Fruit fly (Drosophila melanogaster) whole organism, embryonic: Measurements from ENCODE around the gene nkt.

Source experiments
- Awh ChIP-seq: fragments of 200-800 bp; sonication (Bioruptor generic); IDR thresholded peaks from 2 replicates; pipeline ENCODE4, ENCODE4 v1.3.6; 2022; ENCODE audit warnings: missing biosample characterization, missing genetic modification characterization
- Blimp-1 ChIP-seq: fragments of 200-800 bp; sonication (Bioruptor generic); optimal IDR thresholded peaks from 3 replicates; lab custom pipeline; 2018; ENCODE audit warnings: missing biosample characterization, missing genetic modification characterization, mild to moderate bottlenecking, moderate library complexity, missing genetic modification reagents
- CG10147 ChIP-seq: fragments of 200-800 bp; sonication (Bioruptor generic); optimal IDR thresholded peaks from 2 replicates; lab custom pipeline; 2019; ENCODE audit warnings: missing biosample characterization, mild to moderate bottlenecking, missing genetic modification characterization, moderate library complexity
- CG10274 ChIP-seq: fragments of 200-800 bp; sonication (Bioruptor generic); optimal IDR thresholded peaks from 3 replicates; lab custom pipeline; 2017; ENCODE audit warnings: missing biosample characterization, mild to moderate bottlenecking, missing genetic modification characterization
- CG10321 ChIP-seq: fragments of 200-800 bp; sonication (Bioruptor generic); IDR thresholded peaks from 2 replicates; pipeline ENCODE4 v1.3.6; 2022; ENCODE audit warnings: missing biosample characterization, missing genetic modification characterization
- CG11723 ChIP-seq: fragments of 200-800 bp; sonication (Bioruptor generic); optimal IDR thresholded peaks from 2 replicates; lab custom pipeline; 2017; ENCODE audit warnings: missing biosample characterization, mild to moderate bottlenecking, missing genetic modification characterization
- CG13123 ChIP-seq: fragments of 200-800 bp; sonication (Bioruptor generic); optimal IDR thresholded peaks from 2 replicates; lab custom pipeline; 2016; ENCODE audit warnings: missing biosample characterization, missing genetic modification characterization
- CG14441 ChIP-seq: fragments of 200-800 bp; sonication (Bioruptor generic); IDR thresholded peaks from 2 replicates; pipeline ENCODE4 v1.3.6; 2022; ENCODE audit warnings: missing biosample characterization, missing genetic modification characterization
- CG15073 ChIP-seq: fragments of 200-800 bp; sonication (Bioruptor generic); optimal IDR thresholded peaks from 2 replicates; lab custom pipeline; 2016; ENCODE audit warnings: missing biosample characterization, missing genetic modification characterization
- CG15514 ChIP-seq: fragments of 200-800 bp; sonication (Bioruptor generic); optimal IDR thresholded peaks from 3 replicates; lab custom pipeline; 2017; ENCODE audit warnings: missing biosample characterization, missing genetic modification characterization, mild to moderate bottlenecking, moderate library complexity, missing genetic modification reagents
- CG15696 ChIP-seq: fragments of 200-800 bp; sonication (Bioruptor generic); optimal IDR thresholded peaks from 2 replicates; lab custom pipeline; 2019; ENCODE audit warnings: missing biosample characterization, mild to moderate bottlenecking, missing genetic modification characterization, moderate library complexity
- CG17612 ChIP-seq: fragments of 200-800 bp; sonication (Bioruptor generic); IDR thresholded peaks from 2 replicates; pipeline ENCODE4 v1.3.6; 2022; ENCODE audit warnings: missing biosample characterization, missing genetic modification characterization
- CG1792 ChIP-seq: fragments of 200-800 bp; sonication (Bioruptor generic); optimal IDR thresholded peaks from 2 replicates; lab custom pipeline; 2016; ENCODE audit warnings: missing biosample characterization, missing genetic modification characterization
- CG2889 ChIP-seq: fragments of 200-800 bp; sonication (Bioruptor generic); IDR thresholded peaks from 3 replicates; pipeline ENCODE4 v1.3.6; 2022; ENCODE audit warnings: missing biosample characterization, missing genetic modification characterization
- CG3838 ChIP-seq: fragments of 200-800 bp; sonication (Bioruptor generic); optimal IDR thresholded peaks from 3 replicates; lab custom pipeline; 2016; ENCODE audit warnings: missing biosample characterization, missing genetic modification characterization
- CG6654 ChIP-seq: fragments of 200-800 bp; sonication (Bioruptor generic); optimal IDR thresholded peaks from 2 replicates; lab custom pipeline; 2017; ENCODE audit warnings: missing biosample characterization, mild to moderate bottlenecking, missing genetic modification characterization
- CG7745 ChIP-seq: fragments of 200-800 bp; sonication (Bioruptor generic); optimal IDR thresholded peaks from 2 replicates; lab custom pipeline; 2018; ENCODE audit warnings: missing biosample characterization, mild to moderate bottlenecking, missing genetic modification characterization, moderate library complexity
- CG8924 ChIP-seq: fragments of 200-800 bp; optimal IDR thresholded peaks from 3 replicates; lab custom pipeline; 2019; ENCODE audit warnings: missing biosample characterization, mild to moderate bottlenecking, missing genetic modification characterization, moderate library complexity
- CG9876 ChIP-seq: fragments of 200-800 bp; sonication (Bioruptor generic); optimal IDR thresholded peaks from 2 replicates; lab custom pipeline; 2016; ENCODE audit warnings: missing biosample characterization, missing genetic modification characterization
- Dbx ChIP-seq: fragments of 200-800 bp; sonication (Bioruptor generic); IDR thresholded peaks from 3 replicates; pipeline ENCODE4 v1.3.6; 2022; ENCODE audit warnings: missing biosample characterization, missing genetic modification characterization
- Dip2 ChIP-seq: fragments of 200-800 bp; sonication (Bioruptor generic); IDR thresholded peaks from 2 replicates; pipeline ENCODE4 v1.3.6; 2022; ENCODE audit warnings: missing biosample characterization, missing genetic modification characterization
- E2f2 ChIP-seq: fragments of 200-800 bp; sonication (Bioruptor generic); IDR thresholded peaks from 2 replicates; pipeline ENCODE4 v1.3.6; 2022; ENCODE audit warnings: missing biosample characterization, missing genetic modification characterization
- Eip74EF ChIP-seq, 2 experiments: fragments of 200-800 bp in 1 of 2; fragments of >200 bp in 1 of 2; sonication (Bioruptor generic) in 1 of 2; optimal IDR thresholded peaks; 2 replicates each; lab custom pipeline; 2017 to 2019; ENCODE audit warnings: missing biosample characterization in 2 of 2, missing genetic modification characterization in 2 of 2, mild to moderate bottlenecking in 1 of 2, moderate library complexity in 1 of 2
- HLH54F ChIP-seq: fragments of 200-800 bp; sonication (Bioruptor generic); optimal IDR thresholded peaks from 3 replicates; lab custom pipeline; 2016; ENCODE audit warnings: missing biosample characterization, missing genetic modification characterization
- Hmr ChIP-seq: fragments of 200-800 bp; sonication (Bioruptor generic); optimal IDR thresholded peaks from 3 replicates; lab custom pipeline; 2017; ENCODE audit warnings: mild to moderate bottlenecking, missing biosample characterization, missing genetic modification reagents, missing genetic modification characterization
- Lim3 ChIP-seq: fragments of 200-800 bp; sonication (Bioruptor generic); IDR thresholded peaks from 2 replicates; pipeline ENCODE4 v1.3.6; 2022; ENCODE audit warnings: missing biosample characterization, missing genetic modification characterization
- Mrtf ChIP-seq: fragments of 200-800 bp; sonication (Bioruptor generic); IDR thresholded peaks from 3 replicates; pipeline ENCODE4 v1.3.6; 2022; ENCODE audit warnings: missing biosample characterization, missing genetic modification characterization
- Poxn ChIP-seq: fragments of 200-800 bp; sonication (Bioruptor generic); IDR thresholded peaks from 2 replicates; pipeline ENCODE4 v1.3.6; 2022; ENCODE audit warnings: missing biosample characterization, missing genetic modification characterization
- Sox102F ChIP-seq: fragments of 200-800 bp; sonication (Bioruptor generic); optimal IDR thresholded peaks from 2 replicates; lab custom pipeline; 2018; ENCODE audit warnings: missing biosample characterization, mild to moderate bottlenecking, missing genetic modification characterization, moderate library complexity
- Trl ChIP-seq, 3 experiments: fragments of >200 bp in 2 of 3; fragments of 200-800 bp in 1 of 3; sonication (Bioruptor generic) in 1 of 3; optimal IDR thresholded peaks; 2 replicates in 1 of 3; 3 replicates in 2 of 3; lab custom pipeline; 2016 to 2017; ENCODE audit warnings: missing biosample characterization in 1 of 3, missing genetic modification characterization in 1 of 3
- YL-1 ChIP-seq: fragments of 200-800 bp; sonication (Bioruptor generic); optimal IDR thresholded peaks from 3 replicates; lab custom pipeline; 2017; ENCODE audit warnings: missing biosample characterization, mild to moderate bottlenecking, missing genetic modification characterization
- ap ChIP-seq: fragments of 200-800 bp; sonication (Bioruptor generic); IDR thresholded peaks from 2 replicates; pipeline ENCODE4 v1.3.6; 2022; ENCODE audit warnings: missing biosample characterization, missing genetic modification characterization
- bowl ChIP-seq: fragments of 200-800 bp; sonication (Bioruptor generic); IDR thresholded peaks from 2 replicates; pipeline ENCODE4 v1.3.6; 2022; ENCODE audit warnings: missing biosample characterization, missing genetic modification characterization
- br ChIP-seq: fragments of >200 bp; optimal IDR thresholded peaks from 2 replicates; lab custom pipeline; 2017
- croc ChIP-seq: fragments of 200-800 bp; sonication (Bioruptor generic); conservative IDR thresholded peaks from 3 replicates; pipeline ENCODE4 v1.3.6; 2022; ENCODE audit warnings: missing biosample characterization, missing genetic modification characterization
- dati ChIP-seq: fragments of 200-800 bp; sonication (Bioruptor generic); IDR thresholded peaks from 2 replicates; pipeline ENCODE4 v1.3.6; 2022; ENCODE audit warnings: missing biosample characterization, missing genetic modification characterization
- fd102C ChIP-seq: fragments of 200-800 bp; sonication (Bioruptor generic); optimal IDR thresholded peaks from 2 replicates; lab custom pipeline; 2018; ENCODE audit warnings: missing biosample characterization, mild to moderate bottlenecking, missing genetic modification characterization, moderate library complexity
- fd96Cb ChIP-seq: fragments of 200-800 bp; sonication (Bioruptor generic); optimal IDR thresholded peaks from 2 replicates; lab custom pipeline; 2018; ENCODE audit warnings: missing biosample characterization, mild to moderate bottlenecking, missing genetic modification characterization, moderate library complexity
- h ChIP-seq: fragments of >200 bp; optimal IDR thresholded peaks from 2 replicates; lab custom pipeline; 2017
- hb ChIP-seq: fragments of 200-800 bp; sonication (Bioruptor generic); IDR thresholded peaks from 3 replicates; pipeline ENCODE4 v1.3.6; 2022; ENCODE audit warnings: missing biosample characterization, missing genetic modification characterization; ENCODE audit not compliant: partially characterized antibody
- klu ChIP-seq: fragments of 200-800 bp; sonication (Bioruptor generic); IDR thresholded peaks from 2 replicates; pipeline ENCODE4 v1.3.6; 2022; ENCODE audit warnings: missing biosample characterization, missing genetic modification characterization
- lilli ChIP-seq: fragments of 200-800 bp; sonication (Bioruptor generic); optimal IDR thresholded peaks from 3 replicates; lab custom pipeline; 2016; ENCODE audit warnings: missing biosample characterization, missing genetic modification characterization
- odd ChIP-seq: fragments of 200-800 bp; sonication (Bioruptor generic); optimal IDR thresholded peaks from 2 replicates; lab custom pipeline; 2017; ENCODE audit warnings: missing biosample characterization, mild to moderate bottlenecking, missing genetic modification characterization
- pan ChIP-seq, 4 experiments: fragments of >200 bp in 3 of 4; fragments of 200-800 bp in 1 of 4; sonication (Bioruptor generic) in 1 of 4; optimal IDR thresholded peaks in 3 of 4; IDR thresholded peaks in 1 of 4; 2 replicates each; pipeline versions ENCODE4 v1.3.6 to Lab custom; 2017 to 2022; ENCODE audit warnings: missing biosample characterization in 2 of 4, missing genetic modification characterization in 2 of 4, mixed read lengths in 1 of 4
- sc ChIP-seq, 3 experiments: fragments of >200 bp in 2 of 3; fragments of 200-800 bp in 1 of 3; sonication (Bioruptor generic) in 1 of 3; optimal IDR thresholded peaks; 2 replicates in 2 of 3; 3 replicates in 1 of 3; lab custom pipeline; 2017; ENCODE audit warnings: mild to moderate bottlenecking in 1 of 3, missing biosample characterization in 1 of 3, missing genetic modification characterization in 1 of 3, missing genetic modification reagents in 1 of 3
- sisA ChIP-seq: fragments of 200-800 bp; sonication (Bioruptor generic); IDR thresholded peaks from 2 replicates; pipeline ENCODE4 v1.3.6; 2022; ENCODE audit warnings: missing biosample characterization, missing genetic modification characterization
- ttk ChIP-seq: fragments of 200-800 bp; sonication (Bioruptor generic); IDR thresholded peaks from 2 replicates; pipeline ENCODE4 v2.1.2; 2022; ENCODE audit warnings: missing biosample characterization, missing genetic modification characterization
- tup ChIP-seq: fragments of 200-800 bp; sonication (Bioruptor generic); optimal IDR thresholded peaks from 2 replicates; lab custom pipeline; 2016; ENCODE audit warnings: missing biosample characterization, mild to moderate bottlenecking, missing genetic modification characterization, moderate library complexity

Gene nkt

DNA sequence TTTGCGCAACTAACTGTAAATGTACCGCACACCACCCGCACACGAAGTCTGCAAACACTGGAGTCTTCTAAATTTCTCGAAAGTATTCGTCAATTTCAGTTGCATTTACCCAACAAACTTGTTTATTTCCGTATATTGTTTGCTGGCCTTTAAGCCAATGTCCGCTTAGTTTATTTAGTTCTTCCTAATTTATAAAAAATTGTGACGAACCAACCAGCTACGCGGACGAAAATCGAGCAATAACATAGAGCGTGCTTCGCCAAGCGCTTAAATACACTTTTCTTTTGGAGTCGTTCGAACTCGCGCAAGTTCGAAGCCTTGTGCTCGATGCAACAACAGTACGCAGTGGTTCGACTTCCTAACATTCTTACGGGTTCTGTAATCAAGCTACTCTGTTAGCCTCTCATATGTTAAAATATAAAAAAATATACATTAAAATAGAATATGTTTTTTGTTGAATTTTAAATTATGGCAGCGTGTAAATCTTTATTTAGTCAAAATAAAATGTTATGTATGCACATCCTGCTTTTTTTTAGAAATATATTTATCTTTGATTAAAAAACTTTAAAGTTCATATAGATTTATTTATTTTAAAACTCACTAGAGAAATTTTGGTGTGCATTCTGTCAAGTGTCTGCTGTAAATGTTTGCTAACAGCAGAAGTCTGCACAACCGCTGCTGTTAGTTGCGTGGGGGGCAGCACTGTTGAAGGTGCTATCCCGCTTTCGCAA, 3.7 kb upstream of the nkt start, which contains the start of gene GlcAT-P (continued):
- TF ChIP-seq klu (peak; percentile 61; the same call in 1 of the 2 replicates), fd96Cb (tag; lab: Kevin White, UChicago) (peak; percentile 65), Awh (GFP tag; lab: Robert Waterston, UW) (0 out of 2 replicates have a peak, but pooled peaks have one; percentile 51), lilli (GFP tag; lab: Kevin White, UChicago) (peak; percentile 27), CG11723 (GFP tag; lab: Kevin White, UChicago) (peak; percentile 44), Eip74EF (GFP tag; optimal IDR thresholded peaks at IDR 0.05; lab: Kevin White, UChicago) (peak in 1 of 2 experiments; percentile 59), Lim3 (no peak), CG15696 (peak; percentile 59), Trl (optimal IDR thresholded peaks at IDR 0.05; lab: Kevin White, UChicago) (peak in 1 of 2 experiments; percentile 51), Trl (GFP tag; optimal IDR thresholded peaks at IDR 0.05; lab: Kevin White, UChicago) (no peak), CG2889 (GFP tag; lab: Robert Waterston, UW) (peak; percentile 46; the same call in 1 of the 3 replicates), Poxn (GFP tag; lab: Robert Waterston, UW) (no peak), CG10321 (GFP tag; lab: Robert Waterston, UW) (no peak), CG3838 (GFP tag; lab: Kevin White, UChicago) (no peak), pan (optimal IDR thresholded peaks at IDR 0.05; lab: Kevin White, UChicago) (no peak), pan (GFP tag; optimal IDR thresholded peaks at IDR 0.05 in 1 of 2, IDR thresholded peaks at IDR 0.05 in 1 of 2) (peak in 1 of 2 experiments; percentile 78), h (lab: Kevin White, UChicago) (no peak), Sox102F (GFP tag; lab: Kevin White, UChicago) (peak; percentile 81), E2f2 (GFP tag; lab: Robert Waterston, UW) (peak; percentile 50; the same call in 1 of the 2 replicates), fd102C (GFP tag; lab: Kevin White, UChicago) (no peak), CG8924 (tag; lab: Kevin White, UChicago) (peak; percentile 85), CG15073 (GFP tag; lab: Kevin White, UChicago) (no peak), br (lab: Kevin White, UChicago) (no peak), Hmr (GFP tag; lab: Kevin White, UChicago) (peak; percentile 76), tup (GFP tag; lab: Kevin White, UChicago) (no peak), CG10147 (GFP tag; lab: Kevin White, UChicago) (peak; percentile 64), Dbx (GFP tag; lab: Robert Waterston, UW) (peak; percentile 73), hb (GFP tag; lab: Robert Waterston, UW) (no peak), CG13123 (GFP tag; lab: Kevin White, UChicago) (peak; percentile 11), HLH54F (GFP tag; lab: Kevin White, UChicago) (no peak), bowl (GFP tag; lab: Robert Waterston, UW) (peak; percentile 32; the same call in 1 of the 2 replicates), CG17612 (no peak), CG1792 (GFP tag; lab: Kevin White, UChicago) (no peak), CG6654 (peak; percentile 3), odd (peak; percentile 55), YL-1 (GFP tag; lab: Kevin White, UChicago) (peak; percentile 13), Mrtf (GFP tag; lab: Robert Waterston, UW) (no peak; the same call in 2 of the 3 replicates), sisA (GFP tag; lab: Robert Waterston, UW) (peak; percentile 29; the same call in 1 of the 2 replicates), CG9876 (GFP tag; lab: Kevin White, UChicago) (no peak), dati (GFP tag; lab: Robert Waterston, UW) (no peak), CG7745 (no peak), CG10274 (GFP tag; lab: Kevin White, UChicago) (no peak), Dip2 (GFP tag; lab: Robert Waterston, UW) (no peak), ap (GFP tag; lab: Robert Waterston, UW) (peak; percentile 57), CG15514 (peak; percentile 12), sc (optimal IDR thresholded peaks at IDR 0.05; lab: Kevin White, UChicago) (no peak), sc (GFP tag; optimal IDR thresholded peaks at IDR 0.05; lab: Kevin White, UChicago) (peak; percentile 24), Blimp-1 (GFP tag; lab: Kevin White, UChicago) (peak; percentile 78), ttk (GFP tag; lab: Robert Waterston, UW) (no peak), CG14441 (GFP tag; lab: Robert Waterston, UW) (peak; percentile 46), croc (GFP tag; lab: Robert Waterston, UW) (peak; percentile 34; the same call in 1 of the 3 replicates)
